Worm (Caenorhabditis elegans) whole organism, L2 larva: ENCODE results near the gene H40L08.7.

Experiments
- egl-27 ChIP-seq: sonication (generic microtip); optimal IDR thresholded peaks from 3 replicates; lab custom pipeline; 2017; ENCODE audit warnings: missing biosample characterization, missing genetic modification reagents, missing genetic modification characterization
- elt-1 ChIP-seq: fragments of 150-350 bp; optimal IDR thresholded peaks from 2 replicates; lab custom pipeline; 2014; ENCODE audit warnings: missing biosample characterization, missing genetic modification characterization
- elt-3 ChIP-seq: sonication (generic microtip); optimal IDR thresholded peaks from 2 replicates; lab custom pipeline; 2017; ENCODE audit warnings: missing biosample characterization, missing genetic modification characterization
- fos-1 ChIP-seq: fragments of 150-350 bp; optimal IDR thresholded peaks from 2 replicates; lab custom pipeline; 2014; ENCODE audit warnings: missing biosample characterization, missing genetic modification characterization
- lin-13 ChIP-seq: fragments of 150-350 bp; optimal IDR thresholded peaks from 2 replicates; lab custom pipeline; 2014; ENCODE audit warnings: missing biosample characterization, missing genetic modification reagents, missing genetic modification characterization
- nhr-11 ChIP-seq: fragments of 150-350 bp; optimal IDR thresholded peaks from 2 replicates; lab custom pipeline; 2014; ENCODE audit warnings: missing biosample characterization, missing genetic modification characterization
- nhr-21 ChIP-seq: fragments of 150-350 bp; optimal IDR thresholded peaks from 2 replicates; lab custom pipeline; 2014; ENCODE audit warnings: missing biosample characterization, missing genetic modification characterization
- nhr-6 ChIP-seq: fragments of 150-350 bp; optimal IDR thresholded peaks from 2 replicates; lab custom pipeline; 2014; ENCODE audit warnings: missing biosample characterization, missing genetic modification characterization
- sma-3 ChIP-seq: sonication (generic microtip); optimal IDR thresholded peaks from 2 replicates; lab custom pipeline; 2016; ENCODE audit warnings: missing genetic modification reagents, missing genetic modification characterization, missing compliant biosample characterization
- sma-9 ChIP-seq, 2 experiments: fragments of 150-350 bp in 1 of 2; sonication (generic microtip) in 1 of 2; optimal IDR thresholded peaks; 2 replicates each; lab custom pipeline; 2014 to 2016; ENCODE audit warnings: missing genetic modification characterization in 2 of 2, mild to moderate bottlenecking in 1 of 2, missing biosample characterization in 1 of 2, missing compliant biosample characterization in 1 of 2, missing genetic modification reagents in 1 of 2, moderate library complexity in 1 of 2
- snpc-4 ChIP-seq: fragments of 150-350 bp; optimal IDR thresholded peaks from 2 replicates; lab custom pipeline; 2014; ENCODE audit warnings: missing biosample characterization, missing genetic modification characterization
- unc-39 ChIP-seq: fragments of 150-350 bp; optimal IDR thresholded peaks from 2 replicates; lab custom pipeline; 2014; ENCODE audit warnings: missing biosample characterization, missing genetic modification characterization
- unc-62 ChIP-seq: fragments of 150-350 bp; optimal IDR thresholded peaks from 2 replicates; lab custom pipeline; 2014; ENCODE audit warnings: missing biosample characterization, missing genetic modification reagents, missing genetic modification characterization
- ztf-4 ChIP-seq: fragments of 150-350 bp; optimal IDR thresholded peaks from 2 replicates; lab custom pipeline; 2014; ENCODE audit warnings: missing biosample characterization, missing genetic modification characterization

DNA sequence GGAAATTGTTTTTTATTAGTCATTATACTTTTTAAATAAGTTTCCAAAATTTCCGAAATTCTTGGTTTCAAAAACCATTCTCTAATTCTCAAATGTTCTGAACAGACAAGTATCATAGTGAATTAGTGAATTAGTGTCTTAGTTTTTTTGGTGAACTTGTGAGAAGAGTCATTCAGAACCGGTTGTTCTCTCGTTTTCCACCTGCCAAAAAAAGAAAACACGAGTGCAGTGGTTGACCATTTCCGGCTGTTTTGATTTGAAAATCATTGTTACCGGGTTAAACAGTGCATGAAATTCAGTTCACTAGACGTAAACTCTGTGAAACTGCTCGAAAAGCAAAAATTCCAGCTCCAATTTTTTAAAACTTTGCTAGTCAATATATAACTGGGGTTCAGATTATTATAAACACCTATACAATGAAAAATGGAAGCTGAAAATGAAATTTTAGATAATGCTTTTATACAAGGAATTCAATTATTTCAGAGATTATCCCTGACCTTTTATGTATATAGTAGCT, 37.8 kb downstream of the H40L08.7 start:
- TF ChIP-seq nhr-11 (tag; lab: Kevin White, UChicago) (no peak), sma-3 (no peak), unc-39 (tag; lab: Kevin White, UChicago) (no peak), lin-13 (GFP tag; lab: Kevin White, UChicago) (no peak), egl-27 (tag; lab: Kevin White, UChicago) (no peak), ztf-4 (tag; lab: Kevin White, UChicago) (no peak), fos-1 (tag; lab: Kevin White, UChicago) (no peak), snpc-4 (tag; lab: Kevin White, UChicago) (no peak), unc-62 (GFP tag; lab: Kevin White, UChicago) (no peak), sma-9 (GFP tag; optimal IDR thresholded peaks at IDR 0.05; lab: Kevin White, UChicago) (peak; percentile 6), sma-9 (tag; optimal IDR thresholded peaks at IDR 0.05; lab: Kevin White, UChicago) (no peak), nhr-21 (tag; lab: Kevin White, UChicago) (no peak), elt-3 (tag; lab: Kevin White, UChicago) (no peak), elt-1 (no peak), nhr-6 (tag; lab: Kevin White, UChicago) (no peak)
